Worm (Caenorhabditis elegans) whole organism, L4/young adult: ENCODE measurements around the gene dgk-4.

Experiments
- W03F9.2 ChIP-seq: fragments of 150-350 bp; optimal IDR thresholded peaks from 2 replicates; lab custom pipeline; 2014; ENCODE audit warnings: missing biosample characterization, missing genetic modification characterization
- dao-5 ChIP-seq: sonication (generic microtip); optimal IDR thresholded peaks from 2 replicates; lab custom pipeline; 2016; ENCODE audit warnings: missing genotype, missing genetic modification characterization, moderate library complexity, missing compliant biosample characterization
- him-1 ChIP-seq: sonication (generic microtip); optimal IDR thresholded peaks from 2 replicates; lab custom pipeline; 2016; ENCODE audit warnings: missing genotype, missing genetic modification reagents, missing genetic modification characterization, missing compliant biosample characterization

- TF ChIP-seq W03F9.2 (no peak), dao-5 (tag; lab: Kevin White, UChicago) (no peak), him-1 (tag; lab: Kevin White, UChicago) (no peak)
Measured at ce11 chrIV:8686966-8687365, 55.8 kb downstream of the dgk-4 start.
